Worm (Caenorhabditis elegans): Measurements from ENCODE around the gene B0336.12.

B0336.12 gene

ce11 chrIII:5710676-5711075 is 731 bp upstream of the B0336.12 start:
- TF ChIP-seq unc-62 (GFP tag; optimal IDR thresholded peaks at IDR 0.05) = no peak

- TF ChIP-seq unc-62 (GFP tag; optimal IDR thresholded peaks at IDR 0.05) = no peak
Observed at ce11 chrIII:5709224-5709623, 721 bp downstream of the B0336.12 start, which contains the start of gene hpo-28. hpo-28 (minus strand) TSS chrIII:5709324.

- TF ChIP-seq unc-62 (GFP tag; optimal IDR thresholded peaks at IDR 0.05) = no peak
Observed at ce11 chrIII:5708024-5708423, 1.9 kb downstream of the B0336.12 start.

ce11 chrIII:5707546-5707945 is 2.4 kb downstream of the B0336.12 start:
- no peak for TF ChIP-seq unc-62 (GFP tag; optimal IDR thresholded peaks at IDR 0.05)

- no peak for TF ChIP-seq unc-62 (GFP tag; optimal IDR thresholded peaks at IDR 0.05)
Observed at ce11 chrIII:5706077-5706627, 3.8 kb downstream of the B0336.12 start, which contains the start of gene rpl-23. rpl-23 (minus strand) TSS chrIII:5706127.

- no peak for TF ChIP-seq unc-62 (GFP tag; optimal IDR thresholded peaks at IDR 0.05)
Observed at ce11 chrIII:5705228-5705888, 4.6 kb downstream of the B0336.12 start, which contains the start of gene swp-1. swp-1 (minus strand) TSS chrIII:5705525.

ce11 chrIII:5701491-5701890 is 8.5 kb downstream of the B0336.12 start:
- TF ChIP-seq unc-62 (GFP tag; optimal IDR thresholded peaks at IDR 0.05) = no peak

- no peak for TF ChIP-seq unc-62 (GFP tag; optimal IDR thresholded peaks at IDR 0.05)
Observed at ce11 chrIII:5697963-5698730, 11.8 kb downstream of the B0336.12 start, which contains the start of the genes lgg-3 and rgs-5. lgg-3 (minus strand) TSS chrIII:5698013. rgs-5 (plus strand) TSS chrIII:5698555.

ce11 chrIII:5697266-5697665 is 12.7 kb downstream of the B0336.12 start, which contains the start of gene B0336.7:
B0336.7 (minus strand) TSS chrIII:5697366.
- no peak for TF ChIP-seq unc-62 (GFP tag; optimal IDR thresholded peaks at IDR 0.05)

ce11 chrIII:5693736-5694135 is 16.2 kb downstream of the B0336.12 start, which contains the start of gene B0336.13:
B0336.13 (plus strand) TSS chrIII:5694036.
- no peak for TF ChIP-seq unc-62 (GFP tag; optimal IDR thresholded peaks at IDR 0.05)

ce11 chrIII:5692690-5693089 is 17.3 kb downstream of the B0336.12 start, which contains the start of the genes abi-1 and arle-14:
abi-1 (minus strand) TSS chrIII:5692740.
arle-14 (plus strand) TSS chrIII:5692906.
- TF ChIP-seq unc-62 (GFP tag; optimal IDR thresholded peaks at IDR 0.05) = no peak

- no peak for TF ChIP-seq unc-62 (GFP tag; optimal IDR thresholded peaks at IDR 0.05)
Observed at ce11 chrIII:5691826-5692225, 18.1 kb downstream of the B0336.12 start.

ce11 chrIII:5688246-5688645 is 21.7 kb downstream of the B0336.12 start:
- TF ChIP-seq unc-62 (GFP tag; optimal IDR thresholded peaks at IDR 0.05) = no peak

- TF ChIP-seq unc-62 (GFP tag; optimal IDR thresholded peaks at IDR 0.05) = no peak
Observed at ce11 chrIII:5683998-5684397, 25.9 kb downstream of the B0336.12 start, which contains the start of gene rcan-1. rcan-1 (minus strand) TSS chrIII:5684098.

ce11 chrIII:5680141-5680540 is 29.8 kb downstream of the B0336.12 start, which contains the start of gene pst-2:
pst-2 (plus strand) TSS chrIII:5680433.
- TF ChIP-seq unc-62 (GFP tag; optimal IDR thresholded peaks at IDR 0.05) = no peak

- TF ChIP-seq unc-62 (GFP tag; optimal IDR thresholded peaks at IDR 0.05) = no peak
Observed at ce11 chrIII:5678935-5679334, 31.0 kb downstream of the B0336.12 start, which contains the start of the genes ska-3 and rps-12. ska-3 (minus strand) TSS chrIII:5679005. rps-12 (plus strand) TSS chrIII:5679298.
